Fruit fly (Drosophila melanogaster) whole organism, embryonic: ENCODE data around the gene unc-13.

Source experiments
- Bgb ChIP-seq: fragments of 200-800 bp; sonication (Bioruptor generic); IDR thresholded peaks from 2 replicates; pipeline ENCODE4 v1.3.6; 2022; ENCODE audit warnings: missing biosample characterization, missing genetic modification characterization; ENCODE audit not compliant: partially characterized antibody
- CG10267 ChIP-seq: fragments of 200-800 bp; sonication (Bioruptor generic); optimal IDR thresholded peaks from 2 replicates; lab custom pipeline; 2018; ENCODE audit warnings: missing biosample characterization, mild to moderate bottlenecking, missing genetic modification characterization, moderate library complexity
- CG10274 ChIP-seq: fragments of 200-800 bp; sonication (Bioruptor generic); optimal IDR thresholded peaks from 3 replicates; lab custom pipeline; 2017; ENCODE audit warnings: missing biosample characterization, mild to moderate bottlenecking, missing genetic modification characterization
- CG10979 ChIP-seq: fragments of 200-800 bp; sonication (Bioruptor generic); optimal IDR thresholded peaks from 2 replicates; lab custom pipeline; 2018; ENCODE audit warnings: missing biosample characterization, mild to moderate bottlenecking, missing genetic modification characterization, moderate library complexity
- CG12071 ChIP-seq: fragments of 200-800 bp; sonication (Bioruptor generic); optimal IDR thresholded peaks from 3 replicates; lab custom pipeline; 2018; ENCODE audit warnings: missing biosample characterization, mild to moderate bottlenecking, missing genetic modification characterization
- CG13287 ChIP-seq: fragments of 200-800 bp; sonication (Bioruptor generic); IDR thresholded peaks from 2 replicates; pipeline ENCODE4 v1.3.6; 2022; ENCODE audit warnings: missing biosample characterization, missing genetic modification characterization; ENCODE audit not compliant: partially characterized antibody
- CG13894 ChIP-seq: fragments of 200-800 bp; sonication (Bioruptor generic); optimal IDR thresholded peaks from 3 replicates; lab custom pipeline; 2018; ENCODE audit warnings: missing biosample characterization, mild to moderate bottlenecking, missing genetic modification characterization, moderate library complexity
- CG15696 ChIP-seq: fragments of 200-800 bp; sonication (Bioruptor generic); optimal IDR thresholded peaks from 2 replicates; lab custom pipeline; 2019; ENCODE audit warnings: missing biosample characterization, mild to moderate bottlenecking, missing genetic modification characterization, moderate library complexity
- CG1603 ChIP-seq: fragments of 200-800 bp; sonication (Bioruptor generic); optimal IDR thresholded peaks from 2 replicates; lab custom pipeline; 2019; ENCODE audit warnings: missing biosample characterization, mild to moderate bottlenecking, missing genetic modification characterization, moderate library complexity
- CG16813 ChIP-seq: fragments of 200-800 bp; sonication (Bioruptor generic); IDR thresholded peaks from 3 replicates; pipeline ENCODE4 v1.3.6; 2022; ENCODE audit warnings: missing biosample characterization, missing genetic modification characterization; ENCODE audit not compliant: partially characterized antibody
- CG17829 ChIP-seq: fragments of 200-800 bp; optimal IDR thresholded peaks from 2 replicates; lab custom pipeline; 2019; ENCODE audit warnings: missing biosample characterization, mild to moderate bottlenecking, missing genetic modification characterization, moderate library complexity
- CG2116 ChIP-seq: fragments of 200-800 bp; sonication (Bioruptor generic); optimal IDR thresholded peaks from 3 replicates; lab custom pipeline; 2018; ENCODE audit warnings: missing biosample characterization, mild to moderate bottlenecking, missing genetic modification characterization
- CG2199 ChIP-seq: fragments of 200-800 bp; sonication (Bioruptor generic); IDR thresholded peaks from 3 replicates; pipeline ENCODE4 v1.3.6; 2022; ENCODE audit warnings: missing biosample characterization, missing genetic modification characterization
- CG33213 ChIP-seq: fragments of 200-800 bp; sonication (Bioruptor generic); optimal IDR thresholded peaks from 3 replicates; lab custom pipeline; 2016; ENCODE audit warnings: missing biosample characterization, missing genetic modification characterization
- CG3847 ChIP-seq: fragments of 200-800 bp; sonication (Bioruptor generic); IDR thresholded peaks from 2 replicates; pipeline ENCODE4 v1.3.6; 2022; ENCODE audit warnings: missing biosample characterization, missing genetic modification characterization
- CG42726 ChIP-seq: fragments of 200-800 bp; sonication (Bioruptor generic); IDR thresholded peaks from 2 replicates; pipeline ENCODE4 v1.3.6; 2022; ENCODE audit warnings: missing biosample characterization, missing genetic modification characterization; ENCODE audit not compliant: partially characterized antibody
- CG7745 ChIP-seq: fragments of 200-800 bp; sonication (Bioruptor generic); optimal IDR thresholded peaks from 2 replicates; lab custom pipeline; 2018; ENCODE audit warnings: missing biosample characterization, mild to moderate bottlenecking, missing genetic modification characterization, moderate library complexity
- CG7928 ChIP-seq: fragments of 200-800 bp; sonication (Bioruptor generic); optimal IDR thresholded peaks from 2 replicates; lab custom pipeline; 2017; ENCODE audit warnings: missing biosample characterization, mild to moderate bottlenecking, missing genetic modification characterization
- CG8290 ChIP-seq, 3 experiments: fragments of 200-800 bp; sonication (Bioruptor generic); optimal IDR thresholded peaks; 2 replicates each; lab custom pipeline; 2016 to 2019; ENCODE audit warnings: missing biosample characterization in 3 of 3, missing genetic modification characterization in 3 of 3, mild to moderate bottlenecking in 2 of 3, moderate library complexity in 1 of 3
- CG9797 ChIP-seq: fragments of 200-800 bp; sonication (Bioruptor generic); optimal IDR thresholded peaks from 3 replicates; lab custom pipeline; 2018; ENCODE audit warnings: missing biosample characterization, mild to moderate bottlenecking, missing genetic modification characterization
- CTCF ChIP-seq: fragments of 200-800 bp; sonication (Bioruptor generic); optimal IDR thresholded peaks from 2 replicates; lab custom pipeline; 2017; ENCODE audit warnings: missing biosample characterization, mild to moderate bottlenecking, missing genetic modification characterization, moderate library complexity
- Dp ChIP-seq: fragments of 200-800 bp; sonication (Bioruptor generic); optimal IDR thresholded peaks from 2 replicates; lab custom pipeline; 2018; ENCODE audit warnings: missing biosample characterization, mild to moderate bottlenecking, missing genetic modification characterization, moderate library complexity
- E2f2 ChIP-seq: fragments of 200-800 bp; sonication (Bioruptor generic); IDR thresholded peaks from 2 replicates; pipeline ENCODE4 v1.3.6; 2022; ENCODE audit warnings: missing biosample characterization, missing genetic modification characterization
- Ets65A ChIP-seq: fragments of 200-800 bp; sonication (Bioruptor generic); peaks from one replicate; lab custom pipeline; 2016; ENCODE audit warnings: missing biosample characterization, missing genetic modification characterization
- Ets97D ChIP-seq: fragments of 200-800 bp; sonication (Bioruptor generic); optimal IDR thresholded peaks from 3 replicates; lab custom pipeline; 2016; ENCODE audit warnings: missing biosample characterization, missing genetic modification characterization
- Hmr ChIP-seq: fragments of 200-800 bp; sonication (Bioruptor generic); optimal IDR thresholded peaks from 3 replicates; lab custom pipeline; 2017; ENCODE audit warnings: mild to moderate bottlenecking, missing biosample characterization, missing genetic modification reagents, missing genetic modification characterization
- Lhr ChIP-seq: fragments of 200-800 bp; sonication (Bioruptor generic); optimal IDR thresholded peaks from 3 replicates; lab custom pipeline; 2017; ENCODE audit warnings: mild to moderate bottlenecking, missing biosample characterization, missing genetic modification reagents, missing genetic modification characterization
- Med ChIP-seq: fragments of 200-800 bp; sonication (Bioruptor generic); peaks from one replicate; lab custom pipeline; 2016; ENCODE audit warnings: missing biosample characterization, missing genetic modification characterization, mild to moderate bottlenecking, inconsistent platforms, moderate library complexity
- Myb ChIP-seq: fragments of 200-800 bp; sonication (Bioruptor generic); optimal IDR thresholded peaks from 2 replicates; lab custom pipeline; 2016; ENCODE audit warnings: missing biosample characterization, missing genetic modification characterization
- NfI ChIP-seq: fragments of 200-800 bp; sonication (Bioruptor generic); optimal IDR thresholded peaks from 3 replicates; lab custom pipeline; 2018; ENCODE audit warnings: missing biosample characterization, mild to moderate bottlenecking, missing genetic modification characterization, moderate library complexity
- Pdp1 ChIP-seq, 2 experiments: fragments of 200-800 bp; sonication (Bioruptor generic); optimal IDR thresholded peaks; 3 replicates each; lab custom pipeline; 2016; ENCODE audit warnings: missing biosample characterization in 2 of 2, missing genetic modification characterization in 2 of 2, mild to moderate bottlenecking in 1 of 2, moderate library complexity in 1 of 2
- Rfx ChIP-seq: fragments of 200-800 bp; sonication (Bioruptor generic); IDR thresholded peaks from 2 replicates; pipeline ENCODE4 v1.3.6; 2022; ENCODE audit warnings: missing biosample characterization, missing genetic modification characterization
- Rx ChIP-seq: fragments of 200-800 bp; sonication (Bioruptor generic); IDR thresholded peaks from 2 replicates; pipeline ENCODE4 v1.3.6; 2022; ENCODE audit warnings: missing biosample characterization, missing genetic modification characterization
- cas ChIP-seq: fragments of 200-800 bp; sonication (Bioruptor generic); IDR thresholded peaks from 2 replicates; pipeline ENCODE4 v1.3.6; 2022; ENCODE audit warnings: missing biosample characterization, missing genetic modification characterization
- chif ChIP-seq, 2 experiments: fragments of 200-800 bp; sonication (Bioruptor generic); optimal IDR thresholded peaks; 3 replicates each; lab custom pipeline; 2016; ENCODE audit warnings: missing biosample characterization in 2 of 2, missing genetic modification characterization in 2 of 2
- disco-r ChIP-seq: fragments of 200-800 bp; sonication (Bioruptor generic); optimal IDR thresholded peaks from 2 replicates; lab custom pipeline; 2016; ENCODE audit warnings: missing biosample characterization, missing genetic modification characterization
- gfzf ChIP-seq: fragments of 200-800 bp; sonication (Bioruptor generic); optimal IDR thresholded peaks from 2 replicates; lab custom pipeline; 2016; ENCODE audit warnings: missing biosample characterization, mild to moderate bottlenecking, missing genetic modification characterization, moderate library complexity
- hbn ChIP-seq: fragments of 200-800 bp; sonication (Bioruptor generic); IDR thresholded peaks from 2 replicates; pipeline ENCODE4 v1.3.6; 2022; ENCODE audit warnings: missing biosample characterization, missing genetic modification characterization; ENCODE audit not compliant: partially characterized antibody
- maf-S ChIP-seq: fragments of 200-800 bp; sonication (Bioruptor generic); optimal IDR thresholded peaks from 2 replicates; lab custom pipeline; 2016; ENCODE audit warnings: missing biosample characterization, missing genetic modification characterization
- pb ChIP-seq: fragments of 200-800 bp; sonication (Bioruptor generic); optimal IDR thresholded peaks from 3 replicates; lab custom pipeline; 2016; ENCODE audit warnings: missing biosample characterization, missing genetic modification characterization
- phol ChIP-seq: fragments of 200-800 bp; sonication (Bioruptor generic); optimal IDR thresholded peaks from 3 replicates; lab custom pipeline; 2018; ENCODE audit warnings: missing biosample characterization, mild to moderate bottlenecking, missing genetic modification characterization, moderate library complexity
- pzg ChIP-seq: fragments of 200-800 bp; sonication (Bioruptor generic); optimal IDR thresholded peaks from 3 replicates; lab custom pipeline; 2018; ENCODE audit warnings: missing biosample characterization, mild to moderate bottlenecking, missing genetic modification characterization, moderate library complexity
- ranshi ChIP-seq: fragments of 200-800 bp; sonication (Bioruptor generic); IDR thresholded peaks from 2 replicates; pipeline ENCODE4 v1.3.6; 2022; ENCODE audit warnings: missing biosample characterization, missing genetic modification characterization
- sob ChIP-seq: fragments of 200-800 bp; sonication (Bioruptor generic); IDR thresholded peaks from 2 replicates; pipeline ENCODE4 v1.3.6; 2022; ENCODE audit warnings: missing biosample characterization, missing genetic modification characterization
- twi ChIP-seq: fragments of 200-800 bp; optimal IDR thresholded peaks from 2 replicates; lab custom pipeline; 2019; ENCODE audit warnings: missing biosample characterization, mild to moderate bottlenecking, missing genetic modification characterization, moderate library complexity
- vvl ChIP-seq: fragments of 200-800 bp; sonication (Bioruptor generic); IDR thresholded peaks from 2 replicates; pipeline ENCODE4 v1.3.6; 2022; ENCODE audit warnings: missing biosample characterization, missing genetic modification characterization
- zen ChIP-seq: fragments of 200-800 bp; sonication (Bioruptor generic); optimal IDR thresholded peaks from 3 replicates; lab custom pipeline; 2018; ENCODE audit warnings: missing biosample characterization, mild to moderate bottlenecking, missing genetic modification characterization, moderate library complexity

Gene unc-13

dm6 chr4:835535-836138, 76.5 kb downstream of the unc-13 start (continued):
- TF ChIP-seq CG8290 (GFP tag; optimal IDR thresholded peaks at IDR 0.05; lab: Kevin White, UChicago) (peak; percentile 22), CG8290 (tag; optimal IDR thresholded peaks at IDR 0.05; lab: Kevin White, UChicago) (no peak), CG9797 (peak; percentile 47), maf-S (GFP tag; lab: Kevin White, UChicago) (peak; percentile 19), Bgb (GFP tag; lab: Robert Waterston, UW) (peak; percentile 33; the same call in 1 of the 2 replicates), Pdp1 (GFP tag; optimal IDR thresholded peaks at IDR 0.05; lab: Kevin White, UChicago) (peak in 1 of 2 experiments; percentile 90), Dp (GFP tag; lab: Kevin White, UChicago) (peak; percentile 8), Myb (peak; percentile 1), CG2199 (GFP tag; lab: Robert Waterston, UW) (peak; percentile 70; the same call in 2 of the 3 replicates), CG13287 (0 out of 2 replicates have a peak, but pooled peaks have one; percentile 7), CG3847 (GFP tag; lab: Robert Waterston, UW) (peak; percentile 33; the same call in 1 of the 2 replicates), cas (GFP tag; lab: Robert Waterston, UW) (no peak), NfI (GFP tag; lab: Kevin White, UChicago) (no peak), CG1603 (tag; lab: Kevin White, UChicago) (peak; percentile 63), ranshi (GFP tag; lab: Robert Waterston, UW) (0 out of 2 replicates have a peak, but pooled peaks have one; percentile 28), Lhr (GFP tag; lab: Kevin White, UChicago) (peak; percentile 96), CG10274 (GFP tag; lab: Kevin White, UChicago) (no peak), CG33213 (peak; percentile 75), Ets97D (peak; percentile 36), CG7928 (GFP tag; lab: Kevin White, UChicago) (no peak), CTCF (GFP tag; lab: Kevin White, UChicago) (peak; percentile 93), CG16813 (GFP tag; lab: Robert Waterston, UW) (0 out of 3 replicates have a peak, but pooled peaks have one; percentile 48), phol (tag; lab: Kevin White, UChicago) (peak; percentile 36), CG15696 (tag; lab: Kevin White, UChicago) (peak; percentile 10), Rfx (GFP tag; lab: Robert Waterston, UW) (no peak), CG42726 (0 out of 2 replicates have a peak, but pooled peaks have one; percentile 6), Hmr (GFP tag; lab: Kevin White, UChicago) (peak; percentile 52), pb (GFP tag; lab: Kevin White, UChicago) (no peak), twi (peak; percentile 14), CG10267 (peak; percentile 22), CG7745 (tag; lab: Kevin White, UChicago) (no peak), disco-r (GFP tag; lab: Kevin White, UChicago) (no peak), CG17829 (tag; lab: Kevin White, UChicago) (peak; percentile 16), CG10979 (peak; percentile 80), pzg (GFP tag; lab: Kevin White, UChicago) (peak; percentile 21), Ets65A (GFP tag; lab: Kevin White, UChicago) (peak; percentile 79), sob (no peak), gfzf (GFP tag; lab: Kevin White, UChicago) (peak; percentile 49), CG12071 (GFP tag; lab: Kevin White, UChicago) (no peak), Rx (GFP tag; lab: Robert Waterston, UW) (no peak), CG2116 (GFP tag; lab: Kevin White, UChicago) (peak; percentile 51), CG13894 (tag; lab: Kevin White, UChicago) (peak; percentile 53), Med (GFP tag; lab: Kevin White, UChicago) (peak; percentile 71), zen (peak; percentile 24), E2f2 (GFP tag; lab: Robert Waterston, UW) (peak; percentile 42), vvl (peak; percentile 61; the same call in 1 of the 2 replicates), hbn (GFP tag; lab: Robert Waterston, UW) (no peak), chif (GFP tag; optimal IDR thresholded peaks at IDR 0.05; lab: Kevin White, UChicago) (peak in 1 of 2 experiments; percentile 25)
